Fruit fly (Drosophila melanogaster) whole organism, embryonic: ENCODE data around the gene Rab3-GEF.
A peak's percentile ranks its signal among the peaks of the same experiment; 100 is the strongest.

Experiments used
- Asciz ChIP-seq: fragments of 200-800 bp; sonication (Bioruptor generic); optimal IDR thresholded peaks from 2 replicates; lab custom pipeline; 2017; ENCODE audit warnings: missing biosample characterization, mild to moderate bottlenecking, missing genetic modification characterization, missing genetic modification reagents
- Bdp1 ChIP-seq: fragments of 200-800 bp; sonication (Bioruptor generic); optimal IDR thresholded peaks from 3 replicates; lab custom pipeline; 2016; ENCODE audit warnings: missing biosample characterization, missing genetic modification characterization
- BtbVII ChIP-seq: fragments of 200-800 bp; sonication (Bioruptor generic); optimal IDR thresholded peaks from 3 replicates; lab custom pipeline; 2017; ENCODE audit warnings: missing biosample characterization, mild to moderate bottlenecking, missing genetic modification characterization
- CG10147 ChIP-seq: fragments of 200-800 bp; sonication (Bioruptor generic); optimal IDR thresholded peaks from 2 replicates; lab custom pipeline; 2019; ENCODE audit warnings: missing biosample characterization, mild to moderate bottlenecking, missing genetic modification characterization, moderate library complexity
- CG10959 ChIP-seq: fragments of 200-800 bp; sonication (Bioruptor generic); IDR thresholded peaks from 2 replicates; pipeline ENCODE4 v1.3.6; 2022; ENCODE audit warnings: missing biosample characterization, missing genetic modification characterization
- CG10979 ChIP-seq: fragments of 200-800 bp; sonication (Bioruptor generic); optimal IDR thresholded peaks from 2 replicates; lab custom pipeline; 2018; ENCODE audit warnings: missing biosample characterization, mild to moderate bottlenecking, missing genetic modification characterization, moderate library complexity
- CG11560 ChIP-seq: fragments of 200-800 bp; sonication (Bioruptor generic); IDR thresholded peaks from 3 replicates; pipeline ENCODE4 v1.3.6; 2022; ENCODE audit warnings: missing biosample characterization, missing genetic modification characterization
- CG12236 ChIP-seq: fragments of 200-800 bp; sonication (Bioruptor generic); optimal IDR thresholded peaks from 2 replicates; lab custom pipeline; 2016; ENCODE audit warnings: missing biosample characterization, missing genetic modification characterization
- CG12659 ChIP-seq: fragments of 200-800 bp; sonication (Bioruptor generic); optimal IDR thresholded peaks from 3 replicates; lab custom pipeline; 2017; ENCODE audit warnings: mild to moderate bottlenecking, missing biosample characterization, missing genetic modification reagents, missing genetic modification characterization
- CG12942 ChIP-seq: fragments of 200-800 bp; sonication (Bioruptor generic); optimal IDR thresholded peaks from 3 replicates; lab custom pipeline; 2016; ENCODE audit warnings: missing biosample characterization, missing genetic modification characterization
- CG13287 ChIP-seq: fragments of 200-800 bp; sonication (Bioruptor generic); IDR thresholded peaks from 2 replicates; pipeline ENCODE4 v1.3.6; 2022; ENCODE audit warnings: missing biosample characterization, missing genetic modification characterization; ENCODE audit not compliant: partially characterized antibody
- CG15479 ChIP-seq: fragments of 200-800 bp; sonication (Bioruptor generic); optimal IDR thresholded peaks from 3 replicates; lab custom pipeline; 2019; ENCODE audit warnings: missing biosample characterization, mild to moderate bottlenecking, missing genetic modification characterization, moderate library complexity
- CG17186 ChIP-seq: fragments of 200-800 bp; sonication (Bioruptor generic); optimal IDR thresholded peaks from 3 replicates; lab custom pipeline; 2017; ENCODE audit warnings: missing biosample characterization, missing genetic modification reagents, missing genetic modification characterization
- CG17328 ChIP-seq: fragments of 200-800 bp; sonication (Bioruptor generic); IDR thresholded peaks from 2 replicates; pipeline ENCODE4 v1.3.6; 2022; ENCODE audit warnings: missing biosample characterization, missing genetic modification characterization
- CG30431 ChIP-seq: fragments of 200-800 bp; sonication (Bioruptor generic); optimal IDR thresholded peaks from 2 replicates; lab custom pipeline; 2017; ENCODE audit warnings: missing biosample characterization, missing genetic modification characterization
- CG31388 ChIP-seq: fragments of 200-800 bp; sonication (Bioruptor generic); optimal IDR thresholded peaks from 2 replicates; lab custom pipeline; 2016; ENCODE audit warnings: missing biosample characterization, missing genetic modification characterization
- CG32532 ChIP-seq: fragments of 200-800 bp; sonication (Bioruptor generic); IDR thresholded peaks from 2 replicates; pipeline ENCODE4 v1.3.6; 2022; ENCODE audit warnings: missing biosample characterization, missing genetic modification characterization
- CG33213 ChIP-seq: fragments of 200-800 bp; sonication (Bioruptor generic); optimal IDR thresholded peaks from 3 replicates; lab custom pipeline; 2016; ENCODE audit warnings: missing biosample characterization, missing genetic modification characterization
- CG3726 ChIP-seq: fragments of 200-800 bp; sonication (Bioruptor generic); IDR thresholded peaks from 3 replicates; pipeline ENCODE4, ENCODE4 v1.3.6; 2022; ENCODE audit warnings: missing biosample characterization, missing genetic modification characterization
- CG7556 ChIP-seq: fragments of 200-800 bp; sonication (Bioruptor generic); optimal IDR thresholded peaks from 2 replicates; lab custom pipeline; 2017; ENCODE audit warnings: missing biosample characterization, mild to moderate bottlenecking, missing genetic modification characterization
- CG9437 ChIP-seq: fragments of 200-800 bp; sonication (Bioruptor generic); optimal IDR thresholded peaks from 2 replicates; lab custom pipeline; 2018; ENCODE audit warnings: missing biosample characterization, mild to moderate bottlenecking, missing genetic modification characterization
- Drgx ChIP-seq: fragments of 200-800 bp; sonication (Bioruptor generic); IDR thresholded peaks from 2 replicates; pipeline ENCODE4 v1.3.6; 2022; ENCODE audit warnings: missing biosample characterization, missing genetic modification characterization
- E2f1 ChIP-seq: fragments of 200-800 bp; sonication (Bioruptor generic); IDR thresholded peaks from 2 replicates; pipeline ENCODE4 v1.3.6; 2022; ENCODE audit warnings: missing biosample characterization, missing genetic modification characterization
- Ets65A ChIP-seq: fragments of 200-800 bp; sonication (Bioruptor generic); peaks from one replicate; lab custom pipeline; 2016; ENCODE audit warnings: missing biosample characterization, missing genetic modification characterization
- Ets97D ChIP-seq: fragments of 200-800 bp; sonication (Bioruptor generic); optimal IDR thresholded peaks from 3 replicates; lab custom pipeline; 2016; ENCODE audit warnings: missing biosample characterization, missing genetic modification characterization
- Fer2 ChIP-seq: fragments of 200-800 bp; sonication (Bioruptor generic); optimal IDR thresholded peaks from 2 replicates; lab custom pipeline; 2018; ENCODE audit warnings: missing biosample characterization, mild to moderate bottlenecking, missing genetic modification characterization, moderate library complexity
- Hey ChIP-seq: fragments of 200-800 bp; sonication (Bioruptor generic); optimal IDR thresholded peaks from 3 replicates; lab custom pipeline; 2018; ENCODE audit warnings: missing biosample characterization, mild to moderate bottlenecking, missing genetic modification characterization
- HmgZ ChIP-seq: fragments of 200-800 bp; sonication (Bioruptor generic); optimal IDR thresholded peaks from 2 replicates; lab custom pipeline; 2018; ENCODE audit warnings: missing biosample characterization, mild to moderate bottlenecking, missing genetic modification characterization
- Sry-δ ChIP-seq: fragments of 200-800 bp; sonication (Bioruptor generic); optimal IDR thresholded peaks from 2 replicates; lab custom pipeline; 2016; ENCODE audit warnings: missing biosample characterization, missing genetic modification characterization
- abd-A ChIP-seq: fragments of 200-800 bp; sonication (Bioruptor generic); optimal IDR thresholded peaks from 3 replicates; lab custom pipeline; 2019; ENCODE audit warnings: missing biosample characterization, mild to moderate bottlenecking, missing genetic modification characterization, moderate library complexity
- ara ChIP-seq: fragments of 200-800 bp; sonication (Bioruptor generic); IDR thresholded peaks from 2 replicates; pipeline ENCODE4 v1.3.6; 2022; ENCODE audit warnings: missing biosample characterization, missing genetic modification characterization
- bowl ChIP-seq: fragments of 200-800 bp; sonication (Bioruptor generic); IDR thresholded peaks from 2 replicates; pipeline ENCODE4 v1.3.6; 2022; ENCODE audit warnings: missing biosample characterization, missing genetic modification characterization
- croc ChIP-seq: fragments of 200-800 bp; sonication (Bioruptor generic); conservative IDR thresholded peaks from 3 replicates; pipeline ENCODE4 v1.3.6; 2022; ENCODE audit warnings: missing biosample characterization, missing genetic modification characterization
- danr ChIP-seq: fragments of 200-800 bp; sonication (Bioruptor generic); IDR thresholded peaks from 2 replicates; pipeline ENCODE4 v1.3.6; 2022; ENCODE audit warnings: missing biosample characterization, missing genetic modification characterization
- emc ChIP-seq: fragments of 200-800 bp; sonication (Bioruptor generic); optimal IDR thresholded peaks from 2 replicates; lab custom pipeline; 2016; ENCODE audit warnings: missing biosample characterization, missing genetic modification characterization
- esg ChIP-seq: fragments of 200-800 bp; sonication (Bioruptor generic); conservative IDR thresholded peaks from 2 replicates; pipeline ENCODE4 v1.3.6; 2022; ENCODE audit warnings: missing biosample characterization, missing genetic modification characterization
- gro ChIP-seq: fragments of 200-800 bp; sonication (Bioruptor generic); optimal IDR thresholded peaks from 2 replicates; lab custom pipeline; 2016; ENCODE audit warnings: missing biosample characterization, missing genetic modification characterization
- hb ChIP-seq: fragments of 200-800 bp; sonication (Bioruptor generic); IDR thresholded peaks from 3 replicates; pipeline ENCODE4 v1.3.6; 2022; ENCODE audit warnings: missing biosample characterization, missing genetic modification characterization; ENCODE audit not compliant: partially characterized antibody
- nau ChIP-seq: fragments of 200-800 bp; sonication (Bioruptor generic); optimal IDR thresholded peaks from 3 replicates; lab custom pipeline; 2017; ENCODE audit warnings: missing biosample characterization, mild to moderate bottlenecking, missing genetic modification characterization, missing genetic modification reagents
- nmo ChIP-seq: fragments of 200-800 bp; sonication (Bioruptor generic); optimal IDR thresholded peaks from 2 replicates; lab custom pipeline; 2018; ENCODE audit warnings: missing biosample characterization, mild to moderate bottlenecking, missing genetic modification characterization, moderate library complexity
- org-1 ChIP-seq: fragments of 200-800 bp; sonication (Bioruptor generic); optimal IDR thresholded peaks from 2 replicates; lab custom pipeline; 2017; ENCODE audit warnings: missing biosample characterization, missing genetic modification characterization
- psq ChIP-seq: fragments of 200-800 bp; sonication (Bioruptor generic); optimal IDR thresholded peaks from 2 replicates; lab custom pipeline; 2017; ENCODE audit warnings: missing biosample characterization, missing genetic modification characterization
- ranshi ChIP-seq: fragments of 200-800 bp; sonication (Bioruptor generic); IDR thresholded peaks from 2 replicates; pipeline ENCODE4 v1.3.6; 2022; ENCODE audit warnings: missing biosample characterization, missing genetic modification characterization
- shn ChIP-seq: fragments of 200-800 bp; sonication (Bioruptor generic); optimal IDR thresholded peaks from 3 replicates; lab custom pipeline; 2016; ENCODE audit warnings: missing biosample characterization, missing genetic modification characterization
- sisA ChIP-seq: fragments of 200-800 bp; sonication (Bioruptor generic); IDR thresholded peaks from 2 replicates; pipeline ENCODE4 v1.3.6; 2022; ENCODE audit warnings: missing biosample characterization, missing genetic modification characterization
- tll ChIP-seq, 2 experiments: fragments of 200-800 bp in 1 of 2; fragments of >200 bp in 1 of 2; sonication (Bioruptor generic) in 1 of 2; optimal IDR thresholded peaks; 2 replicates each; lab custom pipeline; 2017 to 2019; ENCODE audit warnings: missing biosample characterization in 2 of 2, missing genetic modification characterization in 2 of 2, mild to moderate bottlenecking in 1 of 2, moderate library complexity in 1 of 2
- tx ChIP-seq: fragments of 200-800 bp; sonication (Bioruptor generic); optimal IDR thresholded peaks from 2 replicates; lab custom pipeline; 2016; ENCODE audit warnings: missing biosample characterization, missing genetic modification characterization
- vvl ChIP-seq: fragments of 200-800 bp; sonication (Bioruptor generic); IDR thresholded peaks from 2 replicates; pipeline ENCODE4 v1.3.6; 2022; ENCODE audit warnings: missing biosample characterization, missing genetic modification characterization
- zen2 ChIP-seq: fragments of 200-800 bp; sonication (Bioruptor generic); IDR thresholded peaks from 3 replicates; pipeline ENCODE4 v1.3.6; 2022; ENCODE audit warnings: missing biosample characterization, missing genetic modification characterization; ENCODE audit not compliant: partially characterized antibody
- zf30C ChIP-seq: fragments of 200-800 bp; sonication (Bioruptor generic); optimal IDR thresholded peaks from 3 replicates; lab custom pipeline; 2018; ENCODE audit warnings: missing biosample characterization, mild to moderate bottlenecking, missing genetic modification characterization
- zfh2 ChIP-seq: fragments of 200-800 bp; sonication (Bioruptor generic); optimal IDR thresholded peaks from 2 replicates; lab custom pipeline; 2016; ENCODE audit warnings: missing biosample characterization, missing genetic modification characterization

The Rab3-GEF gene

dm6 chrX:15076038-15076575, 13.4 kb upstream of the Rab3-GEF start, which contains the start of gene Lsd-2 (continued):
- TF ChIP-seq ara (GFP tag; lab: Robert Waterston, UW) (0 out of 2 replicates have a peak, but pooled peaks have one; percentile 6), vvl (GFP tag; lab: Robert Waterston, UW) (peak; percentile 47; the same call in 1 of the 2 replicates), Ets65A (GFP tag; lab: Kevin White, UChicago) (peak; percentile 86), CG31388 (GFP tag; lab: Kevin White, UChicago) (no peak), CG17186 (no peak), CG10147 (no peak), zfh2 (no peak), emc (GFP tag; lab: Kevin White, UChicago) (no peak), CG3726 (GFP tag; lab: Robert Waterston, UW) (no peak), zf30C (GFP tag; lab: Kevin White, UChicago) (no peak), CG33213 (GFP tag; lab: Kevin White, UChicago) (peak; percentile 14), nmo (no peak), CG12942 (GFP tag; lab: Kevin White, UChicago) (no peak), croc (GFP tag; lab: Robert Waterston, UW) (no peak), hb (GFP tag; lab: Robert Waterston, UW) (no peak), HmgZ (tag; lab: Kevin White, UChicago) (peak; percentile 34), Hey (tag; lab: Kevin White, UChicago) (no peak), tll (GFP tag; optimal IDR thresholded peaks at IDR 0.05; lab: Kevin White, UChicago) (no peak), CG30431 (GFP tag; lab: Kevin White, UChicago) (no peak), org-1 (GFP tag; lab: Kevin White, UChicago) (no peak), CG13287 (GFP tag; lab: Robert Waterston, UW) (peak; percentile 17; the same call in 1 of the 2 replicates), CG12236 (no peak), Asciz (GFP tag; lab: Kevin White, UChicago) (no peak), CG7556 (GFP tag; lab: Kevin White, UChicago) (peak; percentile 10), tx (no peak), CG17328 (GFP tag; lab: Robert Waterston, UW) (no peak), Sry-δ (GFP tag; lab: Kevin White, UChicago) (no peak), E2f1 (GFP tag; lab: Robert Waterston, UW) (no peak), ranshi (GFP tag; lab: Robert Waterston, UW) (no peak), CG11560 (tag; lab: Robert Waterston, UW) (no peak), CG15479 (no peak), sisA (0 out of 2 replicates have a peak, but pooled peaks have one; percentile 13), CG10979 (no peak), Drgx (peak; percentile 44; the same call in 1 of the 2 replicates), psq (GFP tag; lab: Kevin White, UChicago) (peak; percentile 51), shn (GFP tag; lab: Kevin White, UChicago) (peak; percentile 15), Ets97D (GFP tag; lab: Kevin White, UChicago) (no peak), abd-A (tag; lab: Kevin White, UChicago) (peak; percentile 23), BtbVII (no peak), CG10959 (GFP tag; lab: Robert Waterston, UW) (no peak), danr (GFP tag; lab: Robert Waterston, UW) (no peak), Bdp1 (no peak), zen2 (no peak), CG9437 (peak; percentile 25), CG12659 (peak; percentile 30), CG32532 (GFP tag; lab: Robert Waterston, UW) (peak; percentile 35; the same call in 1 of the 2 replicates), nau (GFP tag; lab: Kevin White, UChicago) (no peak), bowl (no peak), gro (GFP tag; lab: Kevin White, UChicago) (peak; percentile 78), Fer2 (tag; lab: Kevin White, UChicago) (no peak), esg (GFP tag; lab: Robert Waterston, UW) (no peak)
